Worm (Caenorhabditis elegans) whole organism, young adult: Measurements from ENCODE around the gene Y38H6A.5.

ENCODE experiments used
- C17E4.6 ChIP-seq: fragments of 200-800 bp; sonication (Bioruptor generic); IDR thresholded peaks from 2 replicates; pipeline ENCODE4 v1.3.6; 2022; ENCODE audit warnings: missing genetic modification reagents, missing genetic modification characterization, missing compliant biosample characterization
- D2030.7 ChIP-seq: fragments of 200-800 bp; sonication (Bioruptor generic); IDR thresholded peaks from 2 replicates; pipeline ENCODE4 v1.3.6; 2022; ENCODE audit warnings: missing genetic modification reagents, missing genetic modification characterization, missing compliant biosample characterization
- bed-1 ChIP-seq: fragments of 200-800 bp; sonication (Bioruptor generic); IDR thresholded peaks from 2 replicates; pipeline ENCODE4 v1.3.6; 2022; ENCODE audit warnings: missing genetic modification reagents, missing genetic modification characterization, missing compliant biosample characterization
- efl-1 ChIP-seq: fragments of 150-350 bp; optimal IDR thresholded peaks from 2 replicates; lab custom pipeline; 2014; ENCODE audit warnings: missing biosample characterization, missing genetic modification reagents, missing genetic modification characterization
- ets-4 ChIP-seq: fragments of 200-800 bp; sonication (Bioruptor generic); optimal IDR thresholded peaks from 2 replicates; lab custom pipeline; 2018; ENCODE audit warnings: mild to moderate bottlenecking, missing genetic modification characterization, missing compliant biosample characterization
- hlh-26 ChIP-seq: fragments of 200-800 bp; sonication (Bioruptor generic); conservative IDR thresholded peaks from 2 replicates; pipeline ENCODE4 v1.3.6; 2022; ENCODE audit warnings: missing genetic modification reagents, missing genetic modification characterization, missing compliant biosample characterization
- hmg-20 ChIP-seq: fragments of 200-800 bp; sonication (Bioruptor generic); IDR thresholded peaks from 2 replicates; pipeline ENCODE4 v1.3.6; 2022; ENCODE audit warnings: missing genetic modification reagents, missing genetic modification characterization, missing compliant biosample characterization
- mcd-1 ChIP-seq: fragments of 200-800 bp; sonication (Bioruptor generic); IDR thresholded peaks from 2 replicates; pipeline ENCODE4 v1.3.6; 2022; ENCODE audit warnings: missing genetic modification reagents, missing genetic modification characterization, missing compliant biosample characterization
- pha-4 ChIP-seq: fragments of 150-350 bp; sonication (generic microtip); optimal IDR thresholded peaks from 2 replicates; lab custom pipeline; 2014; ENCODE audit warnings: missing biosample characterization, missing genetic modification reagents, missing genetic modification characterization
- sdz-38 ChIP-seq: sonication (generic microtip); optimal IDR thresholded peaks from 2 replicates; lab custom pipeline; 2016; ENCODE audit warnings: missing genotype, missing genetic modification characterization, missing compliant biosample characterization
- snpc-4 ChIP-seq, 5 experiments: fragments of 150-350 bp in 1 of 5; sonication (generic microtip) in 4 of 5; optimal IDR thresholded peaks; 2 replicates each; lab custom pipeline; 2014 to 2018; ENCODE audit warnings: missing genetic modification characterization in 5 of 5, missing biosample characterization in 3 of 5, antibody characterized with exemption in 2 of 5, mild to moderate bottlenecking in 2 of 5, missing compliant biosample characterization in 2 of 5, missing genotype in 2 of 5, moderate library complexity in 2 of 5, missing genetic modification reagents in 1 of 5
- tbx-9 ChIP-seq: sonication (generic microtip); optimal IDR thresholded peaks from 2 replicates; lab custom pipeline; 2016; ENCODE audit warnings: borderline replicate concordance, missing genetic modification characterization, inconsistent platforms, missing compliant biosample characterization
- unc-130 ChIP-seq: sonication (generic microtip); optimal IDR thresholded peaks from 2 replicates; lab custom pipeline; 2016; ENCODE audit warnings: missing genetic modification reagents, missing genetic modification characterization, missing compliant biosample characterization
- unc-62 ChIP-seq: fragments of 150-350 bp; optimal IDR thresholded peaks from 2 replicates; lab custom pipeline; 2014; ENCODE audit warnings: missing biosample characterization, missing genetic modification reagents, missing genetic modification characterization

ce11 chrV:20282827-20283226, 52.3 kb downstream of the Y38H6A.5 start:
- TF ChIP-seq mcd-1 (no peak), snpc-4 (GFP tag; optimal IDR thresholded peaks at IDR 0.05; lab: Kevin White, UChicago) (no peak), snpc-4 (tag; optimal IDR thresholded peaks at IDR 0.05; lab: Kevin White, UChicago) (no peak), pha-4 (no peak), hmg-20 (GFP tag; lab: Robert Waterston, UW) (no peak), sdz-38 (tag; lab: Kevin White, UChicago) (no peak), unc-62 (GFP tag; lab: Kevin White, UChicago) (no peak), C17E4.6 (no peak), unc-130 (GFP tag; lab: Kevin White, UChicago) (no peak), tbx-9 (tag; lab: Kevin White, UChicago) (no peak), D2030.7 (GFP tag; lab: Robert Waterston, UW) (no peak), hlh-26 (no peak), bed-1 (GFP tag; lab: Robert Waterston, UW) (no peak), efl-1 (GFP tag; lab: Kevin White, UChicago) (no peak), ets-4 (GFP tag; lab: Kevin White, UChicago) (no peak)
